Fruit fly (Drosophila melanogaster) whole organism, embryonic: ENCODE results near the gene Myo95E.

Experiments
- ATbp ChIP-seq: fragments of 200-800 bp; sonication (Bioruptor generic); optimal IDR thresholded peaks from 2 replicates; lab custom pipeline; 2017; ENCODE audit warnings: missing biosample characterization, mild to moderate bottlenecking, missing genetic modification characterization, missing genetic modification reagents
- B-H1 ChIP-seq: fragments of 200-800 bp; sonication (Bioruptor generic); IDR thresholded peaks from 3 replicates; pipeline ENCODE4 v1.3.6; 2022; ENCODE audit warnings: missing biosample characterization, missing genetic modification characterization
- CG10147 ChIP-seq: fragments of 200-800 bp; sonication (Bioruptor generic); optimal IDR thresholded peaks from 2 replicates; lab custom pipeline; 2019; ENCODE audit warnings: missing biosample characterization, mild to moderate bottlenecking, missing genetic modification characterization, moderate library complexity
- CG10979 ChIP-seq: fragments of 200-800 bp; sonication (Bioruptor generic); optimal IDR thresholded peaks from 2 replicates; lab custom pipeline; 2018; ENCODE audit warnings: missing biosample characterization, mild to moderate bottlenecking, missing genetic modification characterization, moderate library complexity
- CG12155 ChIP-seq: fragments of 200-800 bp; sonication (Bioruptor generic); optimal IDR thresholded peaks from 3 replicates; lab custom pipeline; 2016; ENCODE audit warnings: missing biosample characterization, missing genetic modification characterization
- CG12219 ChIP-seq: fragments of 200-800 bp; sonication (Bioruptor generic); optimal IDR thresholded peaks from 3 replicates; lab custom pipeline; 2018; ENCODE audit warnings: missing biosample characterization, mild to moderate bottlenecking, missing genetic modification characterization
- CG13296 ChIP-seq: fragments of 200-800 bp; sonication (Bioruptor generic); optimal IDR thresholded peaks from 3 replicates; lab custom pipeline; 2018; ENCODE audit warnings: missing biosample characterization, mild to moderate bottlenecking, missing genetic modification characterization
- CG1529 ChIP-seq: fragments of 200-800 bp; sonication (Bioruptor generic); optimal IDR thresholded peaks from 3 replicates; lab custom pipeline; 2018; ENCODE audit warnings: missing biosample characterization, missing genetic modification characterization
- CG1602 ChIP-seq: fragments of 200-800 bp; sonication (Bioruptor generic); optimal IDR thresholded peaks from 3 replicates; lab custom pipeline; 2016; ENCODE audit warnings: missing biosample characterization, missing genetic modification characterization
- CG16813 ChIP-seq: fragments of 200-800 bp; sonication (Bioruptor generic); IDR thresholded peaks from 3 replicates; pipeline ENCODE4 v1.3.6; 2022; ENCODE audit warnings: missing biosample characterization, missing genetic modification characterization; ENCODE audit not compliant: partially characterized antibody
- CG17359 ChIP-seq: fragments of 200-800 bp; sonication (Bioruptor generic); optimal IDR thresholded peaks from 3 replicates; lab custom pipeline; 2018; ENCODE audit warnings: missing biosample characterization, mild to moderate bottlenecking, missing genetic modification characterization, moderate library complexity
- CG18011 ChIP-seq: fragments of 200-800 bp; sonication (Bioruptor generic); optimal IDR thresholded peaks from 2 replicates; lab custom pipeline; 2017; ENCODE audit warnings: missing biosample characterization, missing genetic modification characterization, mild to moderate bottlenecking, moderate library complexity, missing genotype
- CG18599 ChIP-seq: fragments of 200-800 bp; sonication (Bioruptor generic); optimal IDR thresholded peaks from 3 replicates; lab custom pipeline; 2017; ENCODE audit warnings: missing biosample characterization, missing genetic modification characterization, mild to moderate bottlenecking, moderate library complexity, missing genetic modification reagents
- CG2116 ChIP-seq: fragments of 200-800 bp; sonication (Bioruptor generic); optimal IDR thresholded peaks from 3 replicates; lab custom pipeline; 2018; ENCODE audit warnings: missing biosample characterization, mild to moderate bottlenecking, missing genetic modification characterization
- CG6654 ChIP-seq: fragments of 200-800 bp; sonication (Bioruptor generic); optimal IDR thresholded peaks from 2 replicates; lab custom pipeline; 2017; ENCODE audit warnings: missing biosample characterization, mild to moderate bottlenecking, missing genetic modification characterization
- CG6765 ChIP-seq: fragments of 200-800 bp; sonication (Bioruptor generic); optimal IDR thresholded peaks from 3 replicates; lab custom pipeline; 2017; ENCODE audit warnings: missing biosample characterization, mild to moderate bottlenecking, missing genetic modification characterization
- CG7271 ChIP-seq: fragments of 200-800 bp; sonication (Bioruptor generic); optimal IDR thresholded peaks from 2 replicates; lab custom pipeline; 2018; ENCODE audit warnings: missing biosample characterization, mild to moderate bottlenecking, missing genetic modification characterization, moderate library complexity
- CG7372 ChIP-seq: fragments of 200-800 bp; sonication (Bioruptor generic); IDR thresholded peaks from 2 replicates; pipeline ENCODE4 v1.3.6; 2022; ENCODE audit warnings: missing biosample characterization, missing genetic modification characterization
- CG7928 ChIP-seq: fragments of 200-800 bp; sonication (Bioruptor generic); optimal IDR thresholded peaks from 2 replicates; lab custom pipeline; 2017; ENCODE audit warnings: missing biosample characterization, mild to moderate bottlenecking, missing genetic modification characterization
- CG8089 ChIP-seq: fragments of 200-800 bp; sonication (Bioruptor generic); optimal IDR thresholded peaks from 3 replicates; lab custom pipeline; 2016; ENCODE audit warnings: missing biosample characterization, missing genetic modification characterization
- CTCF ChIP-seq: fragments of 200-800 bp; sonication (Bioruptor generic); optimal IDR thresholded peaks from 2 replicates; lab custom pipeline; 2017; ENCODE audit warnings: missing biosample characterization, mild to moderate bottlenecking, missing genetic modification characterization, moderate library complexity
- CoRest ChIP-seq: fragments of 200-800 bp; sonication (Bioruptor generic); optimal IDR thresholded peaks from 3 replicates; lab custom pipeline; 2018; ENCODE audit warnings: missing biosample characterization, mild to moderate bottlenecking, missing genetic modification characterization, moderate library complexity
- Fer2 ChIP-seq: fragments of 200-800 bp; sonication (Bioruptor generic); optimal IDR thresholded peaks from 2 replicates; lab custom pipeline; 2018; ENCODE audit warnings: missing biosample characterization, mild to moderate bottlenecking, missing genetic modification characterization, moderate library complexity
- Gsc ChIP-seq: fragments of 200-800 bp; sonication (Bioruptor generic); IDR thresholded peaks from 2 replicates; pipeline ENCODE4 v1.3.6; 2022; ENCODE audit warnings: missing biosample characterization, missing genetic modification characterization
- Hmx ChIP-seq: fragments of 200-800 bp; sonication (Bioruptor generic); optimal IDR thresholded peaks from 2 replicates; lab custom pipeline; 2016; ENCODE audit warnings: missing biosample characterization, missing genetic modification characterization
- MESR4 ChIP-seq: fragments of 200-800 bp; sonication (Bioruptor generic); optimal IDR thresholded peaks from 2 replicates; lab custom pipeline; 2018; ENCODE audit warnings: missing biosample characterization, mild to moderate bottlenecking, missing genetic modification characterization, moderate library complexity
- NK7.1 ChIP-seq: fragments of 200-800 bp; sonication (Bioruptor generic); optimal IDR thresholded peaks from 3 replicates; lab custom pipeline; 2016; ENCODE audit warnings: missing biosample characterization, missing genetic modification characterization
- PHDP ChIP-seq: fragments of 200-800 bp; sonication (Bioruptor generic); optimal IDR thresholded peaks from 3 replicates; lab custom pipeline; 2018; ENCODE audit warnings: missing biosample characterization, mild to moderate bottlenecking, missing genetic modification characterization, moderate library complexity
- Ptx1 ChIP-seq: fragments of 200-800 bp; sonication (Bioruptor generic); IDR thresholded peaks from 2 replicates; pipeline ENCODE4 v1.3.6; 2022; ENCODE audit warnings: missing biosample characterization, missing genetic modification characterization
- Sry-δ ChIP-seq: fragments of 200-800 bp; sonication (Bioruptor generic); optimal IDR thresholded peaks from 2 replicates; lab custom pipeline; 2016; ENCODE audit warnings: missing biosample characterization, missing genetic modification characterization
- TFAM ChIP-seq: fragments of 200-800 bp; sonication (Bioruptor generic); optimal IDR thresholded peaks from 2 replicates; lab custom pipeline; 2017; ENCODE audit warnings: missing biosample characterization, missing genetic modification characterization, inconsistent platforms
- al ChIP-seq: fragments of 200-800 bp; sonication (Bioruptor generic); IDR thresholded peaks from 2 replicates; pipeline ENCODE4 v1.3.6; 2022; ENCODE audit warnings: missing biosample characterization, missing genetic modification characterization
- ara ChIP-seq: fragments of 200-800 bp; sonication (Bioruptor generic); IDR thresholded peaks from 2 replicates; pipeline ENCODE4 v1.3.6; 2022; ENCODE audit warnings: missing biosample characterization, missing genetic modification characterization
- ash1 ChIP-seq: fragments of 200-800 bp; sonication (Bioruptor generic); optimal IDR thresholded peaks from 2 replicates; lab custom pipeline; 2018; ENCODE audit warnings: missing biosample characterization, mild to moderate bottlenecking, missing genetic modification characterization
- bowl ChIP-seq: fragments of 200-800 bp; sonication (Bioruptor generic); IDR thresholded peaks from 2 replicates; pipeline ENCODE4 v1.3.6; 2022; ENCODE audit warnings: missing biosample characterization, missing genetic modification characterization
- chinmo ChIP-seq: fragments of 200-800 bp; sonication (Bioruptor generic); IDR thresholded peaks from 4 replicates; pipeline ENCODE4 v1.3.6; 2022; ENCODE audit warnings: missing biosample characterization, missing genetic modification characterization; ENCODE audit not compliant: partially characterized antibody
- ci ChIP-seq: fragments of 200-800 bp; sonication (Bioruptor generic); IDR thresholded peaks from 3 replicates; pipeline ENCODE4 v1.3.6; 2022; ENCODE audit warnings: missing biosample characterization, missing genetic modification characterization
- crol ChIP-seq: fragments of 200-800 bp; sonication (Bioruptor generic); IDR thresholded peaks from 2 replicates; pipeline ENCODE4 v1.3.6; 2022; ENCODE audit warnings: missing biosample characterization, missing genetic modification characterization
- da ChIP-seq: fragments of 200-800 bp; sonication (Bioruptor generic); optimal IDR thresholded peaks from 2 replicates; lab custom pipeline; 2016; ENCODE audit warnings: missing biosample characterization, missing genetic modification characterization
- gem ChIP-seq: fragments of 200-800 bp; sonication (Bioruptor generic); optimal IDR thresholded peaks from 2 replicates; lab custom pipeline; 2019; ENCODE audit warnings: missing biosample characterization, mild to moderate bottlenecking, missing genetic modification characterization, moderate library complexity
- lbe ChIP-seq: fragments of 200-800 bp; sonication (Bioruptor generic); optimal IDR thresholded peaks from 2 replicates; lab custom pipeline; 2016; ENCODE audit warnings: missing biosample characterization, mild to moderate bottlenecking, missing genetic modification characterization
- nau ChIP-seq: fragments of 200-800 bp; sonication (Bioruptor generic); optimal IDR thresholded peaks from 3 replicates; lab custom pipeline; 2017; ENCODE audit warnings: missing biosample characterization, mild to moderate bottlenecking, missing genetic modification characterization, missing genetic modification reagents
- odd ChIP-seq: fragments of 200-800 bp; sonication (Bioruptor generic); optimal IDR thresholded peaks from 2 replicates; lab custom pipeline; 2017; ENCODE audit warnings: missing biosample characterization, mild to moderate bottlenecking, missing genetic modification characterization
- pb ChIP-seq: fragments of 200-800 bp; sonication (Bioruptor generic); optimal IDR thresholded peaks from 3 replicates; lab custom pipeline; 2016; ENCODE audit warnings: missing biosample characterization, missing genetic modification characterization
- sna ChIP-seq: fragments of 200-800 bp; sonication (Bioruptor generic); IDR thresholded peaks from 2 replicates; pipeline ENCODE4 v1.3.6; 2022; ENCODE audit warnings: missing biosample characterization, missing genetic modification characterization; ENCODE audit not compliant: partially characterized antibody
- stc ChIP-seq: fragments of 200-800 bp; sonication (Bioruptor generic); IDR thresholded peaks from 2 replicates; pipeline ENCODE4 v1.3.6; 2022; ENCODE audit warnings: missing biosample characterization, missing genetic modification characterization
- tin ChIP-seq: fragments of 200-800 bp; sonication (Bioruptor generic); optimal IDR thresholded peaks from 3 replicates; lab custom pipeline; 2016; ENCODE audit warnings: missing biosample characterization, missing genetic modification characterization
- tna ChIP-seq: fragments of 200-800 bp; sonication (Bioruptor generic); IDR thresholded peaks from 2 replicates; pipeline ENCODE4 v1.3.6; 2022; ENCODE audit warnings: missing biosample characterization, missing genetic modification characterization; ENCODE audit not compliant: partially characterized antibody
- tx ChIP-seq: fragments of 200-800 bp; sonication (Bioruptor generic); optimal IDR thresholded peaks from 2 replicates; lab custom pipeline; 2016; ENCODE audit warnings: missing biosample characterization, missing genetic modification characterization
- z ChIP-seq: fragments of 200-800 bp; sonication (Bioruptor generic); IDR thresholded peaks from 3 replicates; pipeline ENCODE4 v1.3.6; 2022; ENCODE audit warnings: missing biosample characterization, missing genetic modification characterization
- zfh2 ChIP-seq: fragments of 200-800 bp; sonication (Bioruptor generic); optimal IDR thresholded peaks from 2 replicates; lab custom pipeline; 2016; ENCODE audit warnings: missing biosample characterization, missing genetic modification characterization

Myo95E gene

DNA sequence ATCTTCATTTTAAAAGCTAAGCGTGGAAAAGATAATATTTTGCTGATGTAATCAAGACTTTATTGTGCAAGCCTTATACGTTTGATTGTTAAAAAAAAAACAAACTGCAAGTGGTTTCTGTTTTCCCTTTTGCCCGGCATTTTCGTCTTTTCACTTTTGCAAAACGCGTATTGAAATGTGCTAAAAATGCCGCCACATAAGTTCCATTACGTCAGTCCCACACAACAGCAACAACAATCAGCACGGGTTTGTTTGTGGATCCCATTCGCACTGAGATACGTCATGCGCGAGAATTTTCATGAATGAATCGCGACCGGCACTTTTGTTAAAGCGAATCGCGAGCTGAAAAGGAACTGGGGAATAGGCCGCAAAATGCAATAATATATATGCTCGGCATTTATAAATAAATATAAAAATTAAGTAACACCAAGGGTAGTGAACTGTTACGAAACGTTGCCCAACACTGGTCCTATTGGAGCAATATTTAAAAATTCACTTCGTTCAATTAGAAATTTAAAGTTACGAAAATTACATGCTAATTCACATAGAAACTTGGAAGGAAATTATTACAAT is 55.2 kb downstream of the Myo95E start (continued):
- TF ChIP-seq CG12155 (GFP tag; lab: Kevin White, UChicago), result peak; percentile 18
- TF ChIP-seq CG7928 (GFP tag; lab: Kevin White, UChicago), result peak; percentile 5
- TF ChIP-seq bowl, result no peak
- no peak for TF ChIP-seq Hmx
- no peak for TF ChIP-seq B-H1 (GFP tag; lab: Robert Waterston, UW)
- peak; percentile 55 for TF ChIP-seq CG10979 (tag; lab: Kevin White, UChicago)
- peak; percentile 46 for TF ChIP-seq CG13296 (GFP tag; lab: Kevin White, UChicago)
- no peak for TF ChIP-seq stc
- TF ChIP-seq Fer2 (tag; lab: Kevin White, UChicago), result peak; percentile 19
- no peak for TF ChIP-seq ci
- TF ChIP-seq CoRest (tag; lab: Kevin White, UChicago), result peak; percentile 4
- TF ChIP-seq TFAM, result no peak
- no peak for TF ChIP-seq ash1 (GFP tag; lab: Kevin White, UChicago)
- peak; percentile 76 for TF ChIP-seq CG18599 (GFP tag; lab: Kevin White, UChicago)
- TF ChIP-seq Sry-δ (GFP tag; lab: Kevin White, UChicago), result no peak
- peak; percentile 64 for TF ChIP-seq CG18011
- peak; percentile 30 for TF ChIP-seq CG10147 (GFP tag; lab: Kevin White, UChicago)
- peak; percentile 24 for TF ChIP-seq zfh2 (GFP tag; lab: Kevin White, UChicago)
- TF ChIP-seq da (GFP tag; lab: Kevin White, UChicago), result no peak
- no peak for TF ChIP-seq CG6654 (GFP tag; lab: Kevin White, UChicago)
- peak; percentile 18 for TF ChIP-seq CG1602
- TF ChIP-seq CG7271 (tag; lab: Kevin White, UChicago), result no peak
- peak; percentile 36 for TF ChIP-seq MESR4 (GFP tag; lab: Kevin White, UChicago)
- TF ChIP-seq CTCF (GFP tag; lab: Kevin White, UChicago), result no peak
- TF ChIP-seq al (GFP tag; lab: Robert Waterston, UW), result no peak
- TF ChIP-seq CG16813 (GFP tag; lab: Robert Waterston, UW), result no peak
- no peak for TF ChIP-seq crol (GFP tag; lab: Robert Waterston, UW)
- peak; percentile 51 for TF ChIP-seq gem (tag; lab: Kevin White, UChicago)
- no peak for TF ChIP-seq Gsc
- no peak for TF ChIP-seq tna
- peak; percentile 65 for TF ChIP-seq CG17359 (tag; lab: Kevin White, UChicago)
- no peak for TF ChIP-seq sna (GFP tag; lab: Robert Waterston, UW)
- TF ChIP-seq nau (GFP tag; lab: Kevin White, UChicago), result no peak
- TF ChIP-seq odd (GFP tag; lab: Kevin White, UChicago), result peak; percentile 6
- TF ChIP-seq tin (GFP tag; lab: Kevin White, UChicago), result peak; percentile 58
- no peak for TF ChIP-seq chinmo (GFP tag; lab: Robert Waterston, UW)
- TF ChIP-seq tx (GFP tag; lab: Kevin White, UChicago), result peak; percentile 11
- TF ChIP-seq pb (GFP tag; lab: Kevin White, UChicago), result no peak
- no peak for TF ChIP-seq z (GFP tag; lab: Robert Waterston, UW)
- no peak for TF ChIP-seq CG7372 (GFP tag; lab: Robert Waterston, UW)
- peak; percentile 64 for TF ChIP-seq PHDP (tag; lab: Kevin White, UChicago)
- TF ChIP-seq CG6765 (GFP tag; lab: Kevin White, UChicago), result no peak
- TF ChIP-seq CG2116 (GFP tag; lab: Kevin White, UChicago), result no peak
- TF ChIP-seq CG8089 (GFP tag; lab: Kevin White, UChicago), result no peak
- peak; percentile 10 for TF ChIP-seq CG12219
- TF ChIP-seq lbe (GFP tag; lab: Kevin White, UChicago), result peak; percentile 86
- TF ChIP-seq ATbp (GFP tag; lab: Kevin White, UChicago), result peak; percentile 47
- TF ChIP-seq NK7.1 (GFP tag; lab: Kevin White, UChicago), result no peak
- no peak for TF ChIP-seq Ptx1
- TF ChIP-seq CG1529 (GFP tag; lab: Kevin White, UChicago), result peak; percentile 17
- TF ChIP-seq ara (GFP tag; lab: Robert Waterston, UW), result no peak
